Worm (Caenorhabditis elegans) whole organism, L4 larva: ENCODE results near the gene D2062.5.
"Not testable (repeated sequence)": the region's sequence is repeated elsewhere in the genome, so short reads cannot be mapped to it uniquely, and the experiment has no call there.

Experiments used
- D1046.2 ChIP-seq: fragments of 200-800 bp; sonication (Bioruptor generic); IDR thresholded peaks from 2 replicates; pipeline ENCODE4 v1.3.6; 2022; ENCODE audit warnings: missing genetic modification characterization, missing compliant biosample characterization
- F10B5.3 ChIP-seq: sonication (generic microtip); optimal IDR thresholded peaks from 2 replicates; lab custom pipeline; 2016; ENCODE audit warnings: mild to moderate bottlenecking, missing genetic modification characterization, missing compliant biosample characterization
- F26F4.8 ChIP-seq: fragments of 200-800 bp; sonication (Bioruptor generic); conservative IDR thresholded peaks from 2 replicates; pipeline ENCODE4 v1.3.6; 2022; ENCODE audit warnings: missing genetic modification characterization, missing compliant biosample characterization
- R02D3.7 ChIP-seq: fragments of 150-350 bp; sonication (generic microtip); optimal IDR thresholded peaks from 3 replicates; lab custom pipeline; 2014; ENCODE audit warnings: missing biosample characterization, missing genetic modification characterization
- T26A8.4 ChIP-seq: fragments of 200-800 bp; sonication (Bioruptor generic); IDR thresholded peaks from 2 replicates; pipeline ENCODE4 v1.3.6; 2022; ENCODE audit warnings: missing genetic modification characterization, missing compliant biosample characterization
- ZK546.5 ChIP-seq, 2 experiments: sonication (generic microtip); optimal IDR thresholded peaks; 2 replicates each; lab custom pipeline; 2017; ENCODE audit warnings: missing biosample characterization in 2 of 2, missing genetic modification characterization in 2 of 2
- aha-1 ChIP-seq: fragments of 150-350 bp; peaks from one replicate; lab custom pipeline; 2014; ENCODE audit warnings: missing biosample characterization, missing genetic modification characterization
- ceh-28 ChIP-seq: fragments of 150-350 bp; optimal IDR thresholded peaks from 2 replicates; lab custom pipeline; 2014; ENCODE audit warnings: missing biosample characterization, missing genetic modification reagents, missing genetic modification characterization
- ceh-82 ChIP-seq: sonication (generic microtip); optimal IDR thresholded peaks from 2 replicates; lab custom pipeline; 2017; ENCODE audit warnings: missing biosample characterization, missing genetic modification characterization
- ces-1 ChIP-seq: fragments of 150-350 bp; sonication (generic microtip); optimal IDR thresholded peaks from 4 replicates; lab custom pipeline; 2014; ENCODE audit warnings: missing biosample characterization, missing genetic modification reagents, missing genetic modification characterization
- dmd-8 ChIP-seq: fragments of 200-800 bp; sonication (Bioruptor generic); IDR thresholded peaks from 2 replicates; pipeline ENCODE4 v1.3.6; 2022; ENCODE audit warnings: missing genetic modification characterization, missing compliant biosample characterization
- dpl-1 ChIP-seq: fragments of 150-350 bp; optimal IDR thresholded peaks from 2 replicates; lab custom pipeline; 2014; ENCODE audit warnings: missing biosample characterization, missing genetic modification reagents, missing genetic modification characterization
- duxl-1 ChIP-seq: sonication (generic microtip); optimal IDR thresholded peaks from 2 replicates; lab custom pipeline; 2016; ENCODE audit warnings: mild to moderate bottlenecking, missing genetic modification characterization, moderate library complexity, missing compliant biosample characterization; ENCODE audit not compliant: poor library complexity
- egl-43 ChIP-seq: fragments of 200-800 bp; sonication (Bioruptor generic); IDR thresholded peaks from 2 replicates; pipeline ENCODE4 v1.3.6; 2022; ENCODE audit warnings: missing genetic modification reagents, missing genetic modification characterization, missing compliant biosample characterization
- fkh-10 ChIP-seq: fragments of 150-350 bp; optimal IDR thresholded peaks from 2 replicates; lab custom pipeline; 2014; ENCODE audit warnings: missing biosample characterization, missing genetic modification reagents, missing genetic modification characterization
- fos-1 ChIP-seq: fragments of 150-350 bp; optimal IDR thresholded peaks from 2 replicates; lab custom pipeline; 2014; ENCODE audit warnings: missing biosample characterization, missing genetic modification characterization
- gei-8 ChIP-seq: fragments of 200-800 bp; sonication (Bioruptor generic); optimal IDR thresholded peaks from 2 replicates; lab custom pipeline; 2018; ENCODE audit warnings: mild to moderate bottlenecking, missing genetic modification characterization, missing compliant biosample characterization
- hmg-1.1 ChIP-seq: fragments of 200-800 bp; sonication (Bioruptor generic); IDR thresholded peaks from 2 replicates; pipeline ENCODE4 v1.3.6; 2022; ENCODE audit warnings: missing genetic modification reagents, missing genetic modification characterization, missing compliant biosample characterization
- lin-38 ChIP-seq: fragments of 200-800 bp; sonication (Bioruptor generic); IDR thresholded peaks from 2 replicates; pipeline ENCODE4 v1.3.6; 2022; ENCODE audit warnings: missing genetic modification reagents, missing genetic modification characterization, missing compliant biosample characterization
- lin-39 ChIP-seq: fragments of 150-350 bp; optimal IDR thresholded peaks from 2 replicates; lab custom pipeline; 2014; ENCODE audit warnings: missing biosample characterization, missing genetic modification reagents, missing genetic modification characterization
- lsy-2 ChIP-seq, 2 experiments: fragments of 150-350 bp in 1 of 2; sonication (generic microtip) in 1 of 2; optimal IDR thresholded peaks; 2 replicates each; lab custom pipeline; 2014 to 2017; ENCODE audit warnings: missing biosample characterization in 2 of 2, missing genetic modification characterization in 2 of 2
- madf-9 ChIP-seq: fragments of 200-800 bp; sonication (Bioruptor generic); conservative IDR thresholded peaks from 2 replicates; pipeline ENCODE4 v1.3.6; 2022; ENCODE audit warnings: missing genetic modification reagents, missing genetic modification characterization, missing compliant biosample characterization
- mdt-29 ChIP-seq: fragments of 200-800 bp; sonication (Bioruptor generic); IDR thresholded peaks from 2 replicates; pipeline ENCODE4 v1.3.6; 2022; ENCODE audit warnings: missing genetic modification reagents, missing genetic modification characterization, missing compliant biosample characterization
- nhr-6 ChIP-seq: fragments of 150-350 bp; optimal IDR thresholded peaks from 2 replicates; lab custom pipeline; 2014; ENCODE audit warnings: missing biosample characterization, missing genetic modification characterization
- nhr-76 ChIP-seq: fragments of 150-350 bp; optimal IDR thresholded peaks from 2 replicates; lab custom pipeline; 2014; ENCODE audit warnings: missing biosample characterization, missing genetic modification characterization
- set-16 ChIP-seq: fragments of 200-800 bp; sonication (Bioruptor generic); IDR thresholded peaks from 2 replicates; pipeline ENCODE4 v1.3.6; 2022; ENCODE audit warnings: missing genetic modification reagents, missing genetic modification characterization, missing compliant biosample characterization
- snpc-4 ChIP-seq: fragments of 150-350 bp; optimal IDR thresholded peaks from 2 replicates; lab custom pipeline; 2014; ENCODE audit warnings: missing biosample characterization, missing genetic modification characterization
- vab-7 ChIP-seq: fragments of 200-800 bp; sonication (Bioruptor generic); IDR thresholded peaks from 2 replicates; pipeline ENCODE4 v1.3.6; 2022; ENCODE audit warnings: missing genetic modification reagents, missing genetic modification characterization, missing compliant biosample characterization
- zag-1 ChIP-seq: fragments of 150-350 bp; optimal IDR thresholded peaks from 2 replicates; lab custom pipeline; 2014; ENCODE audit warnings: missing biosample characterization, missing genetic modification characterization
- zfp-3 ChIP-seq: fragments of 200-800 bp; sonication (Bioruptor generic); conservative IDR thresholded peaks from 2 replicates; pipeline ENCODE4 v1.3.6; 2022; ENCODE audit warnings: missing genetic modification reagents, missing genetic modification characterization, missing compliant biosample characterization
- zip-11 ChIP-seq: fragments of 200-800 bp; sonication (Bioruptor generic); IDR thresholded peaks from 2 replicates; pipeline ENCODE4 v1.3.6; 2022; ENCODE audit warnings: missing genetic modification characterization, missing compliant biosample characterization

D2062.5 gene

DNA sequence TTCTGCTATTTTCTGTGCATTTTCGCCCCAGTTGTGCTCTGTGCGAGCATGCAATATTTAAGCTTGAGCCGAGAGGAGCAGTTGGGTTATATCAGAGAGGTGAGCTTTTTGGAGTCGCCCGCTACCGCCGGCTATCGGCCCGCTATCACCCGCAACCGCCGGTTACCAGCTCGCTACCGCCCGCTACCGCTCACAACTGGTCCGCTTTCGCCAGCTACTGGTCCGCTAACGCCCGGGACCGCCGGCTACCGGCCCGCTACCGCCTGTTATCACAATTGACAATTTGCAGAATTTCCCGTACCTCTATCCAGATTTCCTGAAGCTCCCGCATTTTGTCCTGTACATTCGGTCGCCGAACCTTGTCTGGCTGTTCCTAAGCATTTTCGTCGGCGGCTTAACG is 5.8 kb downstream of the D2062.5 start:
- TF ChIP-seq egl-43 (GFP tag; lab: Robert Waterston, UW), result peak; percentile 67; the same call in 1 of the 2 replicates
- TF ChIP-seq lin-39 (tag; lab: Kevin White, UChicago), result no peak
- 0 out of 2 replicates have a peak, but pooled peaks have one; percentile 26 for TF ChIP-seq F26F4.8 (GFP tag; lab: Robert Waterston, UW)
- peak; percentile 91 for TF ChIP-seq set-16 (GFP tag; lab: Robert Waterston, UW)
- TF ChIP-seq F10B5.3 (tag; lab: Kevin White, UChicago), result no peak
- TF ChIP-seq ces-1 (GFP tag; lab: Kevin White, UChicago), result no peak

ce11 chrII:2629270-2629669 is 6.7 kb downstream of the D2062.5 start, which contains the start of gene sri-37:
TSS of gene sri-37 (plus strand) at chrII:2629570.
- TF ChIP-seq nhr-76 (tag; lab: Kevin White, UChicago) (no peak), zip-11 (GFP tag; lab: Robert Waterston, UW) (no peak), fos-1 (no peak), fkh-10 (no peak)

DNA sequence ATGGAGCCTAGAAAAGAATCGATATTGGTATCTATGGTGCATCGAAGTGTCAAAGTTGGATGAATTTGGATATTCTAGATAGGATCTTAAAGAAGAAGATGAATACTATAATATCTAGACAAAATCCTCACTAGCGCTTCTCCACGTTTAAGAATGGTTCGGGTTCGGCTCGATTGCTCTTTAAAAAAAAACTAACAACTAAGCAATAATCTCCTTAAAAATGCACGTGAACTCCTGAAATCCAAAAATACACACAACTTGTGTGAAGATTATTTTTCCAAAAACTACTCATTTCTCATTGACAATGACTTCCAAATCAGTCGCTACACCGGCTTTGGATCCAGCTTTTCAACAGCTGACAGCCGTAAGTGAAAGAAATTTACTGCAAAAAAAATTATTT is 8.6 kb downstream of the D2062.5 start, which contains the start of gene D2062.1:
D2062.1 (plus strand) TSS at position 301 of the 400 bp plus-strand sequence.
- TF ChIP-seq madf-9 (GFP tag; lab: Robert Waterston, UW) (no peak), ZK546.5 (tag; optimal IDR thresholded peaks at IDR 0.05; lab: Kevin White, UChicago) (no peak), D1046.2 (GFP tag; lab: Robert Waterston, UW) (no peak), aha-1 (tag; lab: Kevin White, UChicago) (no peak), ceh-82 (tag; lab: Kevin White, UChicago) (no peak), zag-1 (tag; lab: Kevin White, UChicago) (no peak), ceh-28 (tag; lab: Kevin White, UChicago) (no peak), T26A8.4 (GFP tag; lab: Robert Waterston, UW) (no peak), zfp-3 (no peak), hmg-1.1 (GFP tag; lab: Robert Waterston, UW) (no peak), R02D3.7 (no peak), nhr-6 (no peak), vab-7 (GFP tag; lab: Robert Waterston, UW) (no peak), snpc-4 (tag; lab: Kevin White, UChicago) (no peak), F26F4.8 (GFP tag; lab: Robert Waterston, UW) (no peak), lsy-2 (tag; optimal IDR thresholded peaks at IDR 0.05; lab: Kevin White, UChicago) (no peak), mdt-29 (no peak)

- TF ChIP-seq ceh-28 (tag; lab: Kevin White, UChicago), result no peak
These were observed 14.8 kb downstream of the D2062.5 start, which contains the start of gene F22E5.21 for ce11 chrII:2637359-2637758. TSS of gene F22E5.21 (minus strand) at chrII:2637459.

DNA sequence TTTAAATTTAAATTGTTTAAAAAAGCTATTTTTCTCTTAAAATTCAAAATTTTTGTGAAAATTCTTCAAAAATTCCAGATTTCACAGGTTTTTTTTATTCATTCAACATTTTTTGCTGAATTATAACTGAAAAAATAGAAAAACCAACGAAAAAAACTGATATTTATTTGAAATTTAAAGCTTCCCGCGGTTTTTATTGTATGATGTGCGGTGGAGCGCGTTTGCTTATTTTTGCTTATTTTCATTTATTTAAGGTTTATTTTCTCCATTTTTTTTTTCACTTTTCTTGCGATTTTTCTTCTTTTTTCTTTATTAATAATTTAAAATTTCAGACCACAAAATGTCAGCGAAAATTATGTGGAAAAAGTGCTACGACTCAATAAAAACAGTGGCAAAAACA is 15.5 kb downstream of the D2062.5 start, which contains the start of gene F22E5.9:
F22E5.9 (plus strand) TSS at position 327 of the 400 bp plus-strand sequence.
- peak; percentile 86 for TF ChIP-seq dpl-1 (GFP tag; lab: Kevin White, UChicago)
- no peak for TF ChIP-seq gei-8
- TF ChIP-seq lin-38, result peak; percentile 89
- TF ChIP-seq snpc-4 (tag; lab: Kevin White, UChicago), result no peak
- TF ChIP-seq, all 104 proteins: peak for 2

DNA sequence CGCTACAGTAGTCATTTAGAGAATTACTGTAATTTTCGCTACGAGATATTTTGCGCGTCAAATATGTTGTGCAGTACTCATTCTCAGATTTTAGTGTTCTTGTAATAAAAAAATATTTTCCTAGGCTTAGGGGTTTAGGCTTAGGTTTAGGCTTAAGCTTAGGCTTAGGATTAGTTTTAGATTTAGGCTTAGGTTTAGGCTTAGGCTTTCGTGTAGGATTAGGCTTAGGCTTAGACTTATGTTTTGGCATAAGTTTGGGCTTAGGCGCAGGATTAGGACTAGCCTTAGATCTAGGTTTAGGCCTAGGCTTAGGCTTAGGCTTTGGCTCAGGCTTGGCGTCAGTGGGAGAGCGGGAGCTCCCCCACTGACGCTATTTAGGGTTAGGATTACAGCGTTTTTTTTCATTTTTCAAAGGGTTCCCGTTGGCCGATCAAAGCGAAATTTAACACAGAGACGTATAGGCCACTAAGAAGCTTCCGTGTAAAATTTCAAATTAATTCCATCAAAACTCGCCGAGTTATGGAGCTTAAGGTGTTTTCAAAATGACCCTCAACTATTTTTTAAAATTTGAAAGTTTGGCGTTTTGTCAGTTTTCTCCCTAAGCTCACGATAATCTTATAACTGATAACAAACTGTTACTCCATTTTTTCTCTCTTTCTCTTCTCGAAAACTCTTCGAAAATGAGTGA is 17.0 kb downstream of the D2062.5 start, which contains the start of gene F22E5.8:
F22E5.8 (plus strand) TSS at position 638 of the 688 bp plus-strand sequence.
- not testable (repeated sequence) for TF ChIP-seq dmd-8 (GFP tag; lab: Robert Waterston, UW); lin-38; duxl-1 (tag; lab: Kevin White, UChicago)
- TF ChIP-seq, all 104 proteins: peak for 0; not testable (repeated sequence) for 104
